Fruit fly (Drosophila melanogaster) Kc167 (cell line): ENCODE data around the gene dome.

Source experiments
- psq ChIP-seq: fragments of >200 bp; optimal IDR thresholded peaks from 2 replicates; lab custom pipeline; 2017; ENCODE audit warnings: missing external identifiers
- ttk ChIP-seq: sonication (Bioruptor generic); optimal IDR thresholded peaks from 2 replicates; lab custom pipeline; 2017; ENCODE audit warnings: missing external identifiers

dm6 chrX:19668405-19668804 lies 14.9 kb downstream of the dome start:
- TF ChIP-seq ttk (lab: Kevin White, UChicago) (no peak), psq (no peak)
